Worm (Caenorhabditis elegans): ENCODE results near the gene Y44F5A.1.

Gene Y44F5A.1

ce11 chrIII:4269220-4269935 is 21.9 kb upstream of the Y44F5A.1 start, which contains the start of the genes sftb-1 and R10E4.1 (continued):
- no peak for TF ChIP-seq unc-39 (tag; optimal IDR thresholded peaks at IDR 0.05)
- no peak for TF ChIP-seq ceh-82 (tag; optimal IDR thresholded peaks at IDR 0.05)
- TF ChIP-seq lsy-2 (tag; optimal IDR thresholded peaks at IDR 0.05), result peak in 1 of 2 experiments; percentile 81
- no peak for TF ChIP-seq Y75B8A.6 (GFP tag; IDR thresholded peaks at IDR 0.05)
- no peak for TF ChIP-seq F26F4.8 (GFP tag; conservative IDR thresholded peaks at IDR 0.05)
- TF ChIP-seq daf-8 (GFP tag; IDR thresholded peaks at IDR 0.05), result no peak
- TF ChIP-seq T20F7.1 (GFP tag; optimal IDR thresholded peaks at IDR 0.05), result peak; percentile 64
- TF ChIP-seq D1046.2 (GFP tag; IDR thresholded peaks at IDR 0.05), result no peak
- peak; percentile 67 for TF ChIP-seq lin-38 (GFP tag; IDR thresholded peaks at IDR 0.05)
- no peak for TF ChIP-seq R02D3.7 (tag; optimal IDR thresholded peaks at IDR 0.05)
- TF ChIP-seq fos-1 (tag; optimal IDR thresholded peaks at IDR 0.05), result no peak
- no peak for TF ChIP-seq lin-15B (tag; optimal IDR thresholded peaks at IDR 0.05)
- TF ChIP-seq hmg-1.1 (GFP tag; IDR thresholded peaks at IDR 0.05), result peak; percentile 47; the same call in 1 of the 2 replicates
- TF ChIP-seq attf-4 (tag; optimal IDR thresholded peaks at IDR 0.05), result no peak
- no peak for TF ChIP-seq nhr-111 (GFP tag; optimal IDR thresholded peaks at IDR 0.05)
- no peak for TF ChIP-seq nhr-10 (tag; optimal IDR thresholded peaks at IDR 0.05)
- no peak for TF ChIP-seq pha-4 (GFP tag; IDR thresholded peaks at IDR 0.05)
- no peak for TF ChIP-seq pha-4 (tag; optimal IDR thresholded peaks at IDR 0.05)
- no peak for TF ChIP-seq jun-1 (tag; optimal IDR thresholded peaks at IDR 0.05)
- TF ChIP-seq fkh-10 (GFP tag; optimal IDR thresholded peaks at IDR 0.05), result peak; percentile 50
- TF ChIP-seq ceh-32 (tag; optimal IDR thresholded peaks at IDR 0.05; ENCODE audit: poor library complexity), result no peak
- no peak for TF ChIP-seq spr-1 (tag; optimal IDR thresholded peaks at IDR 0.05)
- TF ChIP-seq ama-1 (optimal IDR thresholded peaks at IDR 0.05), result no peak
- no peak for TF ChIP-seq Y105C5A.15 (GFP tag; IDR thresholded peaks at IDR 0.05)
- no peak for TF ChIP-seq dmd-9 (GFP tag; IDR thresholded peaks at IDR 0.05)
- no peak for TF ChIP-seq mxl-3 (GFP tag; optimal IDR thresholded peaks at IDR 0.05)
- peak; percentile 85 for TF ChIP-seq aha-1 (tag)
- no peak for TF ChIP-seq Y48G9A.11 (GFP tag; IDR thresholded peaks at IDR 0.05)
- no peak for TF ChIP-seq lin-13 (GFP tag; optimal IDR thresholded peaks at IDR 0.05)
- no peak for TF ChIP-seq zip-2 (tag; optimal IDR thresholded peaks at IDR 0.05)
- no peak for TF ChIP-seq sdz-12 (GFP tag; optimal IDR thresholded peaks at IDR 0.05)
- TF ChIP-seq vab-7 (GFP tag; IDR thresholded peaks at IDR 0.05), result no peak
- TF ChIP-seq nhr-77 (tag; optimal IDR thresholded peaks at IDR 0.05), result peak; percentile 3
- no peak for TF ChIP-seq madf-5 (GFP tag; IDR thresholded peaks at IDR 0.05)
- TF ChIP-seq ztf-7 (tag; optimal IDR thresholded peaks at IDR 0.05), result peak; percentile 25
- no peak for TF ChIP-seq mdt-29 (GFP tag; IDR thresholded peaks at IDR 0.05)
- TF ChIP-seq duxl-1 (tag; optimal IDR thresholded peaks at IDR 0.05; ENCODE audit: poor library complexity), result peak; percentile 23
- TF ChIP-seq mxl-2 (GFP tag; conservative IDR thresholded peaks at IDR 0.05), result no peak

DNA sequence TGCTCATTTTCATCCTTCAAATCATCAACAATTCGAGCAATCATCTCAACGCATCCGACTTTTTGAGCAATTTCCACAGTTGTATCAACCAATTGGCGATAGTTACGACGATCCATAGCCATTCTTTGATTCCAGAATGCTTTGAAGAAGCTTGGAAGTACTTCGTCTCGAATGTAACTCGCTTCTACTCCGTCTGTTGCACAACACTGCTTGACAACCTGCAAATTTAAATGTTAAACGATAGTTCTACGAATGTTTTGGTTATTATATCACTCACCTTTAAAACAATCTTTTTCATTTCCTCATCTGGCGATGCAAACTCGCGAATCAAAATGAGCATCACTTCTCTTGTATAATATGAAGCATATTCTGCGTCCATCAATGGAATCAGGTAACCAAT is 18.4 kb upstream of the Y44F5A.1 start:
- TF ChIP-seq ama-1 (optimal IDR thresholded peaks at IDR 0.05) (no peak), D1046.2 (GFP tag; IDR thresholded peaks at IDR 0.05) (no peak), skn-1 (tag; optimal IDR thresholded peaks at IDR 0.05) (no peak), nhr-25 (tag; optimal IDR thresholded peaks at IDR 0.05; ENCODE audit: borderline replicate concordance, insufficient read depth) (no peak), nhr-28 (tag; optimal IDR thresholded peaks at IDR 0.05) (no peak), unc-130 (GFP tag; optimal IDR thresholded peaks at IDR 0.05) (no peak), madf-5 (GFP tag; IDR thresholded peaks at IDR 0.05) (no peak), aha-1 (tag) (peak; percentile 62)

Measured in whole organism, L4 larva.